Fruit fly (Drosophila melanogaster) whole organism, embryonic: ENCODE measurements around the gene alphaKap4.

Source experiments
- Atf-2 ChIP-seq: fragments of 200-800 bp; sonication (Bioruptor generic); optimal IDR thresholded peaks from 2 replicates; lab custom pipeline; 2016; ENCODE audit warnings: missing biosample characterization, missing genetic modification characterization
- CG10274 ChIP-seq: fragments of 200-800 bp; sonication (Bioruptor generic); optimal IDR thresholded peaks from 3 replicates; lab custom pipeline; 2017; ENCODE audit warnings: missing biosample characterization, mild to moderate bottlenecking, missing genetic modification characterization
- CG10366 ChIP-seq: fragments of 200-800 bp; sonication (Bioruptor generic); IDR thresholded peaks from 2 replicates; pipeline ENCODE4 v1.3.6; 2022; ENCODE audit warnings: missing biosample characterization, missing genetic modification characterization
- CG11456 ChIP-seq: fragments of 200-800 bp; sonication (Bioruptor generic); IDR thresholded peaks from 3 replicates; pipeline ENCODE4 v1.3.6; 2022; ENCODE audit warnings: missing biosample characterization, missing genetic modification characterization
- CG11696 ChIP-seq: fragments of 200-800 bp; sonication (Bioruptor generic); IDR thresholded peaks from 2 replicates; pipeline ENCODE4 v1.3.6; 2022; ENCODE audit warnings: missing biosample characterization, missing genetic modification characterization
- CG1233 ChIP-seq: fragments of 200-800 bp; sonication (Bioruptor generic); optimal IDR thresholded peaks from 4 replicates; lab custom pipeline; 2018; ENCODE audit warnings: missing biosample characterization, mild to moderate bottlenecking, missing genetic modification characterization
- CG12659 ChIP-seq: fragments of 200-800 bp; sonication (Bioruptor generic); optimal IDR thresholded peaks from 3 replicates; lab custom pipeline; 2017; ENCODE audit warnings: mild to moderate bottlenecking, missing biosample characterization, missing genetic modification reagents, missing genetic modification characterization
- CG14667 ChIP-seq: fragments of 200-800 bp; sonication (Bioruptor generic); IDR thresholded peaks from 2 replicates; pipeline ENCODE4 v1.3.6; 2022; ENCODE audit warnings: missing biosample characterization, missing genetic modification characterization
- CG15269 ChIP-seq: fragments of 200-800 bp; sonication (Bioruptor generic); optimal IDR thresholded peaks from 2 replicates; lab custom pipeline; 2018; ENCODE audit warnings: missing biosample characterization, mild to moderate bottlenecking, missing genetic modification characterization, moderate library complexity
- CG15514 ChIP-seq: fragments of 200-800 bp; sonication (Bioruptor generic); optimal IDR thresholded peaks from 3 replicates; lab custom pipeline; 2017; ENCODE audit warnings: missing biosample characterization, missing genetic modification characterization, mild to moderate bottlenecking, moderate library complexity, missing genetic modification reagents
- CG15601 ChIP-seq: fragments of 200-800 bp; sonication (Bioruptor generic); optimal IDR thresholded peaks from 3 replicates; lab custom pipeline; 2019; ENCODE audit warnings: missing biosample characterization, mild to moderate bottlenecking, missing genetic modification characterization, moderate library complexity
- CG16813 ChIP-seq: fragments of 200-800 bp; sonication (Bioruptor generic); IDR thresholded peaks from 3 replicates; pipeline ENCODE4 v1.3.6; 2022; ENCODE audit warnings: missing biosample characterization, missing genetic modification characterization; ENCODE audit not compliant: partially characterized antibody
- CG17568 ChIP-seq: fragments of 200-800 bp; sonication (Bioruptor generic); optimal IDR thresholded peaks from 2 replicates; lab custom pipeline; 2018; ENCODE audit warnings: missing biosample characterization, mild to moderate bottlenecking, missing genetic modification characterization, moderate library complexity
- CG18764 ChIP-seq: fragments of 200-800 bp; sonication (Bioruptor generic); optimal IDR thresholded peaks from 3 replicates; lab custom pipeline; 2016; ENCODE audit warnings: missing biosample characterization, missing genetic modification characterization
- CG2129 ChIP-seq: fragments of 200-800 bp; sonication (Bioruptor generic); IDR thresholded peaks from 2 replicates; pipeline ENCODE4 v1.3.6; 2022; ENCODE audit warnings: missing biosample characterization, missing genetic modification characterization; ENCODE audit not compliant: partially characterized antibody
- CG2678 ChIP-seq: fragments of 200-800 bp; sonication (Bioruptor generic); optimal IDR thresholded peaks from 3 replicates; lab custom pipeline; 2019; ENCODE audit warnings: missing biosample characterization, mild to moderate bottlenecking, missing genetic modification characterization, moderate library complexity
- CG2875 ChIP-seq: fragments of 200-800 bp; sonication (Bioruptor generic); optimal IDR thresholded peaks from 2 replicates; lab custom pipeline; 2017; ENCODE audit warnings: missing biosample characterization, mild to moderate bottlenecking, missing genetic modification characterization, missing genetic modification reagents
- CG32532 ChIP-seq: fragments of 200-800 bp; sonication (Bioruptor generic); IDR thresholded peaks from 2 replicates; pipeline ENCODE4 v1.3.6; 2022; ENCODE audit warnings: missing biosample characterization, missing genetic modification characterization
- CG3838 ChIP-seq: fragments of 200-800 bp; sonication (Bioruptor generic); optimal IDR thresholded peaks from 3 replicates; lab custom pipeline; 2016; ENCODE audit warnings: missing biosample characterization, missing genetic modification characterization
- CG4328 ChIP-seq: fragments of 200-800 bp; sonication (Bioruptor generic); optimal IDR thresholded peaks from 3 replicates; lab custom pipeline; 2017; ENCODE audit warnings: missing biosample characterization, missing genetic modification reagents, missing genetic modification characterization
- CG4424 ChIP-seq: fragments of 200-800 bp; sonication (Bioruptor generic); optimal IDR thresholded peaks from 3 replicates; lab custom pipeline; 2016; ENCODE audit warnings: missing biosample characterization, missing genetic modification characterization
- CG8388 ChIP-seq: fragments of 200-800 bp; sonication (Bioruptor generic); optimal IDR thresholded peaks from 2 replicates; lab custom pipeline; 2019; ENCODE audit warnings: missing biosample characterization, mild to moderate bottlenecking, missing genetic modification characterization, moderate library complexity
- Dref ChIP-seq: fragments of 200-800 bp; sonication (Bioruptor generic); IDR thresholded peaks from 2 replicates; pipeline ENCODE4 v1.3.6; 2022; ENCODE audit warnings: missing biosample characterization, missing genetic modification characterization
- Lpt ChIP-seq: fragments of >200 bp; optimal IDR thresholded peaks from 2 replicates; lab custom pipeline; 2018; ENCODE audit warnings: missing biosample characterization, missing genetic modification characterization
- Mad ChIP-seq: fragments of 200-800 bp; sonication (Bioruptor generic); optimal IDR thresholded peaks from 2 replicates; lab custom pipeline; 2016; ENCODE audit warnings: missing biosample characterization, missing genetic modification characterization
- Max ChIP-seq: fragments of 200-800 bp; sonication (Bioruptor generic); optimal IDR thresholded peaks from 2 replicates; lab custom pipeline; 2016; ENCODE audit warnings: missing biosample characterization, mild to moderate bottlenecking, missing genetic modification characterization
- Rx ChIP-seq: fragments of 200-800 bp; sonication (Bioruptor generic); IDR thresholded peaks from 2 replicates; pipeline ENCODE4 v1.3.6; 2022; ENCODE audit warnings: missing biosample characterization, missing genetic modification characterization
- Sry-β ChIP-seq: fragments of 200-800 bp; sonication (Bioruptor generic); optimal IDR thresholded peaks from 2 replicates; lab custom pipeline; 2018; ENCODE audit warnings: missing biosample characterization, mild to moderate bottlenecking, missing genetic modification characterization, moderate library complexity
- Ssrp ChIP-seq: fragments of 200-800 bp; sonication (Bioruptor generic); optimal IDR thresholded peaks from 2 replicates; lab custom pipeline; 2018; ENCODE audit warnings: missing biosample characterization, mild to moderate bottlenecking, missing genetic modification characterization, moderate library complexity
- Usf ChIP-seq: fragments of 200-800 bp; sonication (Bioruptor generic); optimal IDR thresholded peaks from 2 replicates; lab custom pipeline; 2017; ENCODE audit warnings: missing genotype, missing biosample characterization, missing genetic modification characterization
- ap ChIP-seq: fragments of 200-800 bp; sonication (Bioruptor generic); IDR thresholded peaks from 2 replicates; pipeline ENCODE4 v1.3.6; 2022; ENCODE audit warnings: missing biosample characterization, missing genetic modification characterization
- ato ChIP-seq: fragments of 200-800 bp; sonication (Bioruptor generic); IDR thresholded peaks from 2 replicates; pipeline ENCODE4 v1.3.6; 2022; ENCODE audit warnings: missing biosample characterization, missing genetic modification characterization; ENCODE audit not compliant: partially characterized antibody
- bcd ChIP-seq: fragments of 200-800 bp; sonication (Bioruptor generic); optimal IDR thresholded peaks from 2 replicates; lab custom pipeline; 2017; ENCODE audit warnings: missing biosample characterization, mild to moderate bottlenecking, missing genetic modification characterization
- btn ChIP-seq: fragments of 200-800 bp; sonication (Bioruptor generic); optimal IDR thresholded peaks from 2 replicates; lab custom pipeline; 2016; ENCODE audit warnings: missing biosample characterization, missing genetic modification characterization
- cad ChIP-seq: fragments of >200 bp; optimal IDR thresholded peaks from 2 replicates; lab custom pipeline; 2017; ENCODE audit warnings: missing biosample characterization, missing genetic modification characterization
- chif ChIP-seq, 2 experiments: fragments of 200-800 bp; sonication (Bioruptor generic); optimal IDR thresholded peaks; 3 replicates each; lab custom pipeline; 2016; ENCODE audit warnings: missing biosample characterization in 2 of 2, missing genetic modification characterization in 2 of 2
- corto ChIP-seq: fragments of 200-800 bp; sonication (Bioruptor generic); optimal IDR thresholded peaks from 2 replicates; lab custom pipeline; 2016; ENCODE audit warnings: missing biosample characterization, mild to moderate bottlenecking, missing genetic modification characterization, moderate library complexity
- dati ChIP-seq: fragments of 200-800 bp; sonication (Bioruptor generic); IDR thresholded peaks from 2 replicates; pipeline ENCODE4 v1.3.6; 2022; ENCODE audit warnings: missing biosample characterization, missing genetic modification characterization
- disco-r ChIP-seq: fragments of 200-800 bp; sonication (Bioruptor generic); optimal IDR thresholded peaks from 2 replicates; lab custom pipeline; 2016; ENCODE audit warnings: missing biosample characterization, missing genetic modification characterization
- dpn ChIP-seq, 2 experiments: fragments of 200-800 bp; sonication (Bioruptor generic); optimal IDR thresholded peaks; 3 replicates each; lab custom pipeline; 2016; ENCODE audit warnings: missing biosample characterization in 2 of 2, missing genetic modification characterization in 2 of 2
- grau ChIP-seq: fragments of 200-800 bp; optimal IDR thresholded peaks from 3 replicates; lab custom pipeline; 2019; ENCODE audit warnings: missing biosample characterization, mild to moderate bottlenecking, missing genetic modification characterization, moderate library complexity
- ham ChIP-seq: fragments of 200-800 bp; sonication (Bioruptor generic); IDR thresholded peaks from 2 replicates; pipeline ENCODE4 v1.3.6; 2022; ENCODE audit warnings: missing biosample characterization, missing genetic modification characterization
- hkb ChIP-seq, 2 experiments: fragments of 200-800 bp in 1 of 2; fragments of >200 bp in 1 of 2; sonication (Bioruptor generic) in 1 of 2; IDR thresholded peaks in 1 of 2; optimal IDR thresholded peaks in 1 of 2; 2 replicates each; pipeline versions ENCODE4 v1.3.6 to Lab custom; 2017 to 2022; ENCODE audit warnings: missing biosample characterization in 1 of 2, missing genetic modification characterization in 1 of 2
- mam ChIP-seq: fragments of 200-800 bp; sonication (Bioruptor generic); optimal IDR thresholded peaks from 3 replicates; lab custom pipeline; 2016; ENCODE audit warnings: missing biosample characterization, missing genetic modification characterization
- pzg ChIP-seq: fragments of 200-800 bp; sonication (Bioruptor generic); optimal IDR thresholded peaks from 3 replicates; lab custom pipeline; 2018; ENCODE audit warnings: missing biosample characterization, mild to moderate bottlenecking, missing genetic modification characterization, moderate library complexity
- sc ChIP-seq, 3 experiments: fragments of >200 bp in 2 of 3; fragments of 200-800 bp in 1 of 3; sonication (Bioruptor generic) in 1 of 3; optimal IDR thresholded peaks; 2 replicates in 2 of 3; 3 replicates in 1 of 3; lab custom pipeline; 2017; ENCODE audit warnings: mild to moderate bottlenecking in 1 of 3, missing biosample characterization in 1 of 3, missing genetic modification characterization in 1 of 3, missing genetic modification reagents in 1 of 3
- sqz ChIP-seq: fragments of 200-800 bp; sonication (Bioruptor generic); optimal IDR thresholded peaks from 3 replicates; lab custom pipeline; 2018; ENCODE audit warnings: missing biosample characterization, mild to moderate bottlenecking, missing genetic modification characterization
- unpg ChIP-seq: fragments of 200-800 bp; sonication (Bioruptor generic); optimal IDR thresholded peaks from 3 replicates; lab custom pipeline; 2018; ENCODE audit warnings: missing biosample characterization, mild to moderate bottlenecking, missing genetic modification characterization, moderate library complexity
- zen2 ChIP-seq: fragments of 200-800 bp; sonication (Bioruptor generic); IDR thresholded peaks from 3 replicates; pipeline ENCODE4 v1.3.6; 2022; ENCODE audit warnings: missing biosample characterization, missing genetic modification characterization; ENCODE audit not compliant: partially characterized antibody

The alphaKap4 gene

dm6 chr3L:5987637-5988036, 23.2 kb downstream of the alphaKap4 start (continued):
- TF ChIP-seq CG15601 (tag; lab: Kevin White, UChicago) (peak; percentile 66), Lpt (GFP tag; lab: Kevin White, UChicago) (no peak), CG18764 (no peak), CG11456 (GFP tag; lab: Robert Waterston, UW) (no peak), CG16813 (GFP tag; lab: Robert Waterston, UW) (no peak), Mad (peak; percentile 7), Sry-β (GFP tag; lab: Kevin White, UChicago) (no peak), CG11696 (GFP tag; lab: Robert Waterston, UW) (peak; percentile 44; the same call in 1 of the 2 replicates), CG10274 (GFP tag; lab: Kevin White, UChicago) (no peak), hkb (optimal IDR thresholded peaks at IDR 0.05; lab: Kevin White, UChicago) (no peak), hkb (GFP tag; IDR thresholded peaks at IDR 0.05; lab: Robert Waterston, UW) (peak; percentile 31; the same call in 1 of the 2 replicates), CG8388 (GFP tag; lab: Kevin White, UChicago) (peak; percentile 53), CG17568 (GFP tag; lab: Kevin White, UChicago) (peak; percentile 18), CG2678 (tag; lab: Kevin White, UChicago) (peak; percentile 60), Rx (no peak), CG4424 (GFP tag; lab: Kevin White, UChicago) (peak; percentile 68), dati (GFP tag; lab: Robert Waterston, UW) (no peak), sc (optimal IDR thresholded peaks at IDR 0.05; lab: Kevin White, UChicago) (no peak), sc (GFP tag; optimal IDR thresholded peaks at IDR 0.05; lab: Kevin White, UChicago) (peak; percentile 25), cad (GFP tag; lab: Kevin White, UChicago) (no peak), CG15514 (GFP tag; lab: Kevin White, UChicago) (no peak), CG15269 (tag; lab: Kevin White, UChicago) (no peak), ato (no peak), bcd (GFP tag; lab: Kevin White, UChicago) (peak; percentile 22), ham (GFP tag; lab: Robert Waterston, UW) (no peak), chif (GFP tag; optimal IDR thresholded peaks at IDR 0.05; lab: Kevin White, UChicago) (peak; percentile 24 to 75), CG12659 (GFP tag; lab: Kevin White, UChicago) (no peak), CG14667 (GFP tag; lab: Robert Waterston, UW) (peak; percentile 24; the same call in 1 of the 2 replicates), pzg (GFP tag; lab: Kevin White, UChicago) (no peak), grau (tag; lab: Kevin White, UChicago) (peak; percentile 51), Max (peak; percentile 32), Ssrp (tag; lab: Kevin White, UChicago) (peak; percentile 55), CG2129 (GFP tag; lab: Robert Waterston, UW) (no peak), Dref (no peak), ap (GFP tag; lab: Robert Waterston, UW) (0 out of 2 replicates have a peak, but pooled peaks have one; percentile 26), unpg (GFP tag; lab: Kevin White, UChicago) (peak; percentile 42), CG4328 (GFP tag; lab: Kevin White, UChicago) (no peak), CG1233 (GFP tag; lab: Kevin White, UChicago) (peak; percentile 43), CG10366 (0 out of 2 replicates have a peak, but pooled peaks have one; percentile 12), disco-r (GFP tag; lab: Kevin White, UChicago) (no peak), corto (GFP tag; lab: Kevin White, UChicago) (no peak), zen2 (no peak), CG3838 (no peak), CG32532 (GFP tag; lab: Robert Waterston, UW) (no peak), CG2875 (GFP tag; lab: Kevin White, UChicago) (peak; percentile 32), btn (GFP tag; lab: Kevin White, UChicago) (no peak), mam (GFP tag; lab: Kevin White, UChicago) (no peak), dpn (GFP tag; optimal IDR thresholded peaks at IDR 0.05; lab: Kevin White, UChicago) (peak in 1 of 2 experiments; percentile 29), sqz (GFP tag; lab: Kevin White, UChicago) (peak; percentile 32), Atf-2 (GFP tag; lab: Kevin White, UChicago) (peak; percentile 33), Usf (GFP tag; lab: Kevin White, UChicago) (no peak)
